Worm (Caenorhabditis elegans) whole organism, L1 larva: Measurements from ENCODE around the gene srbc-14.
A peak's percentile ranks its signal among the peaks of the same experiment; 100 is the strongest.

ENCODE experiments used
- F16B12.6 ChIP-seq: fragments of 150-350 bp; optimal IDR thresholded peaks from 2 replicates; lab custom pipeline; 2014; ENCODE audit warnings: missing biosample characterization, missing genetic modification characterization
- Y116A8C.19 ChIP-seq: sonication (generic microtip); optimal IDR thresholded peaks from 2 replicates; lab custom pipeline; 2016; ENCODE audit warnings: missing compliant biosample characterization, missing genetic modification characterization, borderline replicate concordance
- aha-1 ChIP-seq: fragments of 150-350 bp; optimal IDR thresholded peaks from 2 replicates; lab custom pipeline; 2014; ENCODE audit warnings: missing biosample characterization, missing genetic modification characterization
- ama-1 ChIP-seq: fragments of 150-350 bp; optimal IDR thresholded peaks from 2 replicates; lab custom pipeline; 2014
- dpl-1 ChIP-seq, 3 experiments: fragments of 150-350 bp in 2 of 3; sonication (generic microtip) in 1 of 3; optimal IDR thresholded peaks; 2 replicates each; lab custom pipeline; 2014 to 2017; ENCODE audit warnings: missing biosample characterization in 3 of 3, missing genetic modification characterization in 3 of 3, missing genetic modification reagents in 3 of 3
- efl-1 ChIP-seq, 4 experiments: fragments of 150-350 bp; optimal IDR thresholded peaks in 3 of 4; peaks in 1 of 4; 1 replicate in 1 of 4; 2 replicates in 3 of 4; lab custom pipeline; 2014; ENCODE audit warnings: missing biosample characterization in 2 of 4, missing genetic modification characterization in 2 of 4, missing genetic modification reagents in 2 of 4
- efl-3 ChIP-seq: fragments of 200-800 bp; sonication (Bioruptor generic); optimal IDR thresholded peaks from 2 replicates; lab custom pipeline; 2018; ENCODE audit warnings: mild to moderate bottlenecking, missing genetic modification characterization, missing compliant biosample characterization
- elt-2 ChIP-seq: sonication (generic microtip); optimal IDR thresholded peaks from 2 replicates; lab custom pipeline; 2016; ENCODE audit warnings: missing genetic modification characterization, mild to moderate bottlenecking, inconsistent platforms, missing compliant biosample characterization, missing genetic modification reagents
- elt-3 ChIP-seq, 6 experiments: fragments of 150-350 bp in 1 of 6; sonication (generic microtip); optimal IDR thresholded peaks; 2 replicates each; lab custom pipeline; 2017 to 2018; ENCODE audit warnings: missing biosample characterization in 6 of 6, missing genetic modification characterization in 6 of 6, inconsistent platforms in 1 of 6
- fkh-10 ChIP-seq: sonication (generic microtip); optimal IDR thresholded peaks from 2 replicates; lab custom pipeline; 2017; ENCODE audit warnings: missing biosample characterization, missing genetic modification reagents, missing genetic modification characterization
- fkh-8 ChIP-seq: sonication (generic microtip); optimal IDR thresholded peaks from 2 replicates; lab custom pipeline; 2016; ENCODE audit warnings: mild to moderate bottlenecking, missing genetic modification characterization, missing compliant biosample characterization
- grh-1 ChIP-seq: fragments of 200-800 bp; sonication (Bioruptor generic); IDR thresholded peaks from 2 replicates; pipeline ENCODE4 v1.3.6; 2022; ENCODE audit warnings: missing genetic modification reagents, missing genetic modification characterization, missing compliant biosample characterization
- hlh-17 ChIP-seq: fragments of 200-800 bp; sonication (Bioruptor generic); optimal IDR thresholded peaks from 2 replicates; lab custom pipeline; 2018; ENCODE audit warnings: missing genetic modification characterization, mild to moderate bottlenecking, missing compliant biosample characterization, moderate library complexity, borderline replicate concordance
- hlh-4 ChIP-seq: sonication (generic microtip); optimal IDR thresholded peaks from 2 replicates; lab custom pipeline; 2016; ENCODE audit warnings: mild to moderate bottlenecking, missing genetic modification characterization, missing compliant biosample characterization
- jun-1 ChIP-seq: fragments of 150-350 bp; optimal IDR thresholded peaks from 2 replicates; lab custom pipeline; 2014; ENCODE audit warnings: missing biosample characterization, missing genetic modification reagents, missing genetic modification characterization
- lin-35 ChIP-seq, 2 experiments: fragments of 150-350 bp; optimal IDR thresholded peaks; 2 replicates each; lab custom pipeline; 2014; ENCODE audit warnings: missing biosample characterization in 2 of 2, missing genetic modification characterization in 2 of 2, missing genetic modification reagents in 2 of 2
- lin-39 ChIP-seq: fragments of 150-350 bp; optimal IDR thresholded peaks from 2 replicates; lab custom pipeline; 2014; ENCODE audit warnings: missing biosample characterization, missing genetic modification reagents, missing genetic modification characterization
- lsy-2 ChIP-seq, 2 experiments: fragments of 150-350 bp; optimal IDR thresholded peaks; 2 replicates each; lab custom pipeline; 2014; ENCODE audit warnings: missing biosample characterization in 2 of 2, missing genetic modification characterization in 2 of 2
- mdl-1 ChIP-seq, 2 experiments: fragments of 150-350 bp; optimal IDR thresholded peaks; 2 replicates each; lab custom pipeline; 2014 to 2017; ENCODE audit warnings: missing biosample characterization in 2 of 2, missing genetic modification characterization in 2 of 2, inconsistent platforms in 1 of 2
- nhr-11 ChIP-seq: fragments of 150-350 bp; optimal IDR thresholded peaks from 2 replicates; lab custom pipeline; 2014; ENCODE audit warnings: missing biosample characterization, missing genetic modification characterization
- nhr-19 ChIP-seq: fragments of 200-800 bp; sonication (Bioruptor generic); conservative IDR thresholded peaks from 2 replicates; pipeline ENCODE4 v1.3.6; 2022; ENCODE audit warnings: missing genetic modification characterization, missing compliant biosample characterization
- nhr-28 ChIP-seq: fragments of 150-350 bp; optimal IDR thresholded peaks from 2 replicates; lab custom pipeline; 2014; ENCODE audit warnings: missing biosample characterization, missing genetic modification characterization
- nhr-71 ChIP-seq: sonication (generic microtip); optimal IDR thresholded peaks from 2 replicates; lab custom pipeline; 2016; ENCODE audit warnings: mild to moderate bottlenecking, missing genetic modification characterization, moderate library complexity, missing compliant biosample characterization
- nhr-84 ChIP-seq: sonication (generic microtip); optimal IDR thresholded peaks from 2 replicates; lab custom pipeline; 2017; ENCODE audit warnings: missing biosample characterization, missing genetic modification characterization
- nhr-85 ChIP-seq: sonication (generic microtip); peaks from one replicate; lab custom pipeline; 2016; ENCODE audit warnings: missing genetic modification characterization, inconsistent platforms, missing compliant biosample characterization
- snpc-4 ChIP-seq: fragments of 150-350 bp; optimal IDR thresholded peaks from 2 replicates; lab custom pipeline; 2014; ENCODE audit warnings: missing biosample characterization, missing genetic modification characterization
- snu-23 ChIP-seq: sonication (generic microtip); optimal IDR thresholded peaks from 2 replicates; lab custom pipeline; 2016; ENCODE audit warnings: missing genetic modification characterization, missing compliant biosample characterization
- sox-4 ChIP-seq: sonication (generic microtip); optimal IDR thresholded peaks from 2 replicates; lab custom pipeline; 2016; ENCODE audit warnings: missing genetic modification characterization, missing compliant biosample characterization
- sptf-1 ChIP-seq: fragments of 150-350 bp; optimal IDR thresholded peaks from 2 replicates; lab custom pipeline; 2014; ENCODE audit warnings: missing biosample characterization, missing genetic modification characterization
- sup-37 ChIP-seq: fragments of 200-800 bp; sonication (Bioruptor generic); optimal IDR thresholded peaks from 2 replicates; lab custom pipeline; 2018; ENCODE audit warnings: mild to moderate bottlenecking, missing genetic modification characterization, missing compliant biosample characterization
- swsn-7 ChIP-seq: sonication (generic microtip); optimal IDR thresholded peaks from 2 replicates; lab custom pipeline; 2016; ENCODE audit warnings: missing genetic modification characterization, missing compliant biosample characterization
- tlp-1 ChIP-seq: fragments of 150-350 bp; optimal IDR thresholded peaks from 2 replicates; lab custom pipeline; 2014; ENCODE audit warnings: missing biosample characterization, missing genetic modification characterization
- unc-30 ChIP-seq: sonication (generic microtip); optimal IDR thresholded peaks from 2 replicates; lab custom pipeline; 2017; ENCODE audit warnings: missing biosample characterization, missing genetic modification characterization
- zag-1 ChIP-seq: fragments of 150-350 bp; optimal IDR thresholded peaks from 2 replicates; lab custom pipeline; 2014; ENCODE audit warnings: missing biosample characterization, missing genetic modification characterization
- ztf-11 ChIP-seq, 2 experiments: sonication (generic microtip); optimal IDR thresholded peaks; 2 replicates each; lab custom pipeline; 2016 to 2017; ENCODE audit warnings: missing genetic modification characterization in 2 of 2, missing biosample characterization in 1 of 2, missing compliant biosample characterization in 1 of 2

The srbc-14 gene

ce11 chrV:17035850-17036249, 35.6 kb downstream of the srbc-14 start, which contains the start of gene srz-94:
TSS of gene srz-94 (minus strand) at chrV:17035950.
- TF ChIP-seq lsy-2 (tag; optimal IDR thresholded peaks at IDR 0.05; lab: Kevin White, UChicago) (no peak), jun-1 (no peak), hlh-17 (GFP tag; lab: Kevin White, UChicago) (no peak)

- TF ChIP-seq hlh-4 (peak; percentile 98), lin-39 (tag; lab: Kevin White, UChicago) (no peak), fkh-8 (tag; lab: Kevin White, UChicago) (peak; percentile 3), nhr-84 (tag; lab: Kevin White, UChicago) (no peak), efl-1 (optimal IDR thresholded peaks at IDR 0.05; lab: Kevin White, UChicago) (no peak), efl-1 (GFP tag; optimal IDR thresholded peaks at IDR 0.05 in 1 of 2; lab: Kevin White, UChicago) (no peak), nhr-28 (tag; lab: Kevin White, UChicago) (no peak), zag-1 (tag; lab: Kevin White, UChicago) (no peak), snpc-4 (tag; lab: Kevin White, UChicago) (no peak), nhr-19 (GFP tag; lab: Robert Waterston, UW) (no peak), F16B12.6 (no peak), aha-1 (tag; lab: Kevin White, UChicago) (no peak)
Measured at ce11 chrV:17030430-17030829, 41.0 kb downstream of the srbc-14 start.

- no peak for TF ChIP-seq nhr-84 (tag; lab: Kevin White, UChicago)
- no peak for TF ChIP-seq sup-37 (GFP tag; lab: Kevin White, UChicago)
Measured at ce11 chrV:17026289-17026688, 45.2 kb downstream of the srbc-14 start, which contains the start of gene F49H6.15. TSS of gene F49H6.15 (minus strand) at chrV:17026389.

ce11 chrV:17022613-17023322, 48.7 kb downstream of the srbc-14 start, which contains the start of the genes F49H6.8 and F49H6.5:
TSS of gene F49H6.8 (minus strand) at chrV:17022663.
TSS of gene F49H6.5 (plus strand) at chrV:17023241.
- peak in 1 of 2 experiments; percentile 20 for TF ChIP-seq lin-35 (GFP tag; optimal IDR thresholded peaks at IDR 0.05; lab: Kevin White, UChicago)
- TF ChIP-seq hlh-17 (GFP tag; lab: Kevin White, UChicago), result no peak
- no peak for TF ChIP-seq Y116A8C.19 (tag; lab: Kevin White, UChicago)
- TF ChIP-seq nhr-85, result no peak
- no peak for TF ChIP-seq swsn-7 (tag; lab: Kevin White, UChicago)
- no peak for TF ChIP-seq jun-1
- TF ChIP-seq mdl-1 (tag; optimal IDR thresholded peaks at IDR 0.05; lab: Kevin White, UChicago), result no peak
- no peak for TF ChIP-seq snu-23
- no peak for TF ChIP-seq nhr-71
- no peak for TF ChIP-seq aha-1 (tag; lab: Kevin White, UChicago)
- TF ChIP-seq zag-1 (tag; lab: Kevin White, UChicago), result no peak
- no peak for TF ChIP-seq ztf-11 (tag; optimal IDR thresholded peaks at IDR 0.05; lab: Kevin White, UChicago)
- peak; percentile 51 for TF ChIP-seq elt-2 (tag; lab: Kevin White, UChicago)
- TF ChIP-seq ama-1 (lab: Kevin White, UChicago), result no peak
- no peak for TF ChIP-seq dpl-1 (GFP tag; optimal IDR thresholded peaks at IDR 0.05; lab: Kevin White, UChicago)
- no peak for TF ChIP-seq sptf-1 (tag; lab: Kevin White, UChicago)
- no peak for TF ChIP-seq nhr-11
- TF ChIP-seq unc-30 (tag; lab: Kevin White, UChicago), result no peak
- TF ChIP-seq efl-3 (GFP tag; lab: Kevin White, UChicago), result no peak
- peak; percentile 42 for TF ChIP-seq tlp-1 (tag; lab: Kevin White, UChicago)
- no peak for TF ChIP-seq grh-1 (GFP tag; lab: Robert Waterston, UW)
- TF ChIP-seq hlh-4, result no peak
- TF ChIP-seq fkh-10 (GFP tag; lab: Kevin White, UChicago), result no peak
- no peak for TF ChIP-seq elt-3 (tag; optimal IDR thresholded peaks at IDR 0.05; lab: Kevin White, UChicago)
- no peak for TF ChIP-seq sox-4 (tag; lab: Kevin White, UChicago)
